Fruit fly (Drosophila melanogaster): ENCODE measurements around the gene CG5815.

- TF ChIP-seq cic (GFP tag; optimal IDR thresholded peaks at IDR 0.05) = no peak
- TF ChIP-seq ovo (GFP tag; optimal IDR thresholded peaks at IDR 0.05) = no peak
- no peak for TF ChIP-seq CG11617 (GFP tag; optimal IDR thresholded peaks at IDR 0.05)
- no peak for TF ChIP-seq tj (GFP tag; optimal IDR thresholded peaks at IDR 0.05)
- no peak for TF ChIP-seq CG33017 (tag; optimal IDR thresholded peaks at IDR 0.05)
- TF ChIP-seq kay (GFP tag; ENCODE audit: borderline replicate concordance) = no peak
- TF ChIP-seq CG12768 (GFP tag; optimal IDR thresholded peaks at IDR 0.05) = no peak
- no peak for TF ChIP-seq pad (GFP tag; optimal IDR thresholded peaks at IDR 0.05)
- TF ChIP-seq Clk (GFP tag; optimal IDR thresholded peaks at IDR 0.05) = no peak
- no peak for TF ChIP-seq Hr96 (GFP tag; optimal IDR thresholded peaks at IDR 0.05)
- TF ChIP-seq CG5204 (GFP tag; optimal IDR thresholded peaks at IDR 0.05) = no peak
- no peak for TF ChIP-seq CG14711 (tag; optimal IDR thresholded peaks at IDR 0.05)
- no peak for TF ChIP-seq CG1620 (GFP tag; optimal IDR thresholded peaks at IDR 0.05)
- no peak for TF ChIP-seq CG7101 (tag; optimal IDR thresholded peaks at IDR 0.05)
These were observed 4.3 kb upstream of the CG5815 start for dm6 chr3R:27108111-27108510.

Data from whole organism, adult.